Fruit fly (Drosophila melanogaster) whole organism, embryonic: ENCODE data around the gene CG11085.

Experiments
- BtbVII ChIP-seq: fragments of 200-800 bp; sonication (Bioruptor generic); optimal IDR thresholded peaks from 3 replicates; lab custom pipeline; 2017; ENCODE audit warnings: missing biosample characterization, mild to moderate bottlenecking, missing genetic modification characterization
- CG10431 ChIP-seq: fragments of 200-800 bp; sonication (Bioruptor generic); optimal IDR thresholded peaks from 3 replicates; lab custom pipeline; 2018; ENCODE audit warnings: missing biosample characterization, mild to moderate bottlenecking, missing genetic modification characterization
- CG10959 ChIP-seq: fragments of 200-800 bp; sonication (Bioruptor generic); IDR thresholded peaks from 2 replicates; pipeline ENCODE4 v1.3.6; 2022; ENCODE audit warnings: missing biosample characterization, missing genetic modification characterization
- CG11723 ChIP-seq: fragments of 200-800 bp; sonication (Bioruptor generic); optimal IDR thresholded peaks from 2 replicates; lab custom pipeline; 2017; ENCODE audit warnings: missing biosample characterization, mild to moderate bottlenecking, missing genetic modification characterization
- CG12104 ChIP-seq: fragments of 200-800 bp; sonication (Bioruptor generic); optimal IDR thresholded peaks from 3 replicates; lab custom pipeline; 2016; ENCODE audit warnings: missing biosample characterization, missing genetic modification characterization
- CG15011 ChIP-seq: fragments of 200-800 bp; sonication (Bioruptor generic); optimal IDR thresholded peaks from 3 replicates; lab custom pipeline; 2018; ENCODE audit warnings: missing biosample characterization, mild to moderate bottlenecking, missing genetic modification characterization
- CG17361 ChIP-seq: fragments of 200-800 bp; sonication (Bioruptor generic); IDR thresholded peaks from 3 replicates; pipeline ENCODE4 v1.3.6; 2022; ENCODE audit warnings: missing biosample characterization, missing genetic modification characterization
- CG17385 ChIP-seq: fragments of 200-800 bp; sonication (Bioruptor generic); optimal IDR thresholded peaks from 3 replicates; lab custom pipeline; 2018; ENCODE audit warnings: missing biosample characterization, mild to moderate bottlenecking, missing genetic modification characterization
- CG2120 ChIP-seq: fragments of 200-800 bp; sonication (Bioruptor generic); optimal IDR thresholded peaks from 3 replicates; lab custom pipeline; 2016; ENCODE audit warnings: missing biosample characterization, missing genetic modification characterization
- CG2678 ChIP-seq: fragments of 200-800 bp; sonication (Bioruptor generic); optimal IDR thresholded peaks from 3 replicates; lab custom pipeline; 2019; ENCODE audit warnings: missing biosample characterization, mild to moderate bottlenecking, missing genetic modification characterization, moderate library complexity
- CG30403 ChIP-seq: fragments of 200-800 bp; sonication (Bioruptor generic); optimal IDR thresholded peaks from 3 replicates; lab custom pipeline; 2016; ENCODE audit warnings: missing biosample characterization, missing genetic modification characterization
- CG43689 ChIP-seq: fragments of 200-800 bp; sonication (Bioruptor generic); IDR thresholded peaks from 2 replicates; pipeline ENCODE4 v1.3.6; 2022; ENCODE audit warnings: missing biosample characterization, missing genetic modification characterization
- CG4424 ChIP-seq: fragments of 200-800 bp; sonication (Bioruptor generic); optimal IDR thresholded peaks from 3 replicates; lab custom pipeline; 2016; ENCODE audit warnings: missing biosample characterization, missing genetic modification characterization
- CG8290 ChIP-seq, 3 experiments: fragments of 200-800 bp; sonication (Bioruptor generic); optimal IDR thresholded peaks; 2 replicates each; lab custom pipeline; 2016 to 2019; ENCODE audit warnings: missing biosample characterization in 3 of 3, missing genetic modification characterization in 3 of 3, mild to moderate bottlenecking in 2 of 3, moderate library complexity in 1 of 3
- CG9609 ChIP-seq: fragments of 200-800 bp; sonication (Bioruptor generic); optimal IDR thresholded peaks from 3 replicates; lab custom pipeline; 2016; ENCODE audit warnings: missing biosample characterization, missing genetic modification characterization
- CG9876 ChIP-seq: fragments of 200-800 bp; sonication (Bioruptor generic); optimal IDR thresholded peaks from 2 replicates; lab custom pipeline; 2016; ENCODE audit warnings: missing biosample characterization, missing genetic modification characterization
- CG9932 ChIP-seq: fragments of 200-800 bp; sonication (Bioruptor generic); IDR thresholded peaks from 2 replicates; pipeline ENCODE4 v1.3.6; 2022; ENCODE audit warnings: missing biosample characterization, missing genetic modification characterization
- Ets65A ChIP-seq: fragments of 200-800 bp; sonication (Bioruptor generic); peaks from one replicate; lab custom pipeline; 2016; ENCODE audit warnings: missing biosample characterization, missing genetic modification characterization
- HmgZ ChIP-seq: fragments of 200-800 bp; sonication (Bioruptor generic); optimal IDR thresholded peaks from 2 replicates; lab custom pipeline; 2018; ENCODE audit warnings: missing biosample characterization, mild to moderate bottlenecking, missing genetic modification characterization
- Hr3 ChIP-seq: fragments of 200-800 bp; sonication (Bioruptor generic); optimal IDR thresholded peaks from 3 replicates; lab custom pipeline; 2016; ENCODE audit warnings: missing biosample characterization, missing genetic modification characterization
- Hr39 ChIP-seq: fragments of >200 bp; optimal IDR thresholded peaks from 2 replicates; lab custom pipeline; 2017
- Hr51 ChIP-seq, 2 experiments: fragments of 200-800 bp; sonication (Bioruptor generic); optimal IDR thresholded peaks; 2 replicates in 1 of 2; 3 replicates in 1 of 2; lab custom pipeline; 2016 to 2018; ENCODE audit warnings: missing biosample characterization in 2 of 2, missing genetic modification characterization in 2 of 2, mild to moderate bottlenecking in 1 of 2, moderate library complexity in 1 of 2
- Meics ChIP-seq: fragments of 200-800 bp; sonication (Bioruptor generic); optimal IDR thresholded peaks from 2 replicates; lab custom pipeline; 2017; ENCODE audit warnings: missing biosample characterization, mild to moderate bottlenecking, missing genetic modification characterization
- Ptx1 ChIP-seq: fragments of 200-800 bp; sonication (Bioruptor generic); IDR thresholded peaks from 2 replicates; pipeline ENCODE4 v1.3.6; 2022; ENCODE audit warnings: missing biosample characterization, missing genetic modification characterization
- Xbp1 ChIP-seq: fragments of 200-800 bp; sonication (Bioruptor generic); optimal IDR thresholded peaks from 3 replicates; lab custom pipeline; 2016; ENCODE audit warnings: missing biosample characterization, mild to moderate bottlenecking, missing genetic modification characterization
- Xrp1 ChIP-seq: fragments of 200-800 bp; sonication (Bioruptor generic); IDR thresholded peaks from 2 replicates; pipeline ENCODE4 v1.3.6; 2022; ENCODE audit warnings: missing biosample characterization, missing genetic modification characterization
- ac ChIP-seq: fragments of 200-800 bp; sonication (Bioruptor generic); optimal IDR thresholded peaks from 3 replicates; lab custom pipeline; 2017; ENCODE audit warnings: missing biosample characterization, mild to moderate bottlenecking, missing genetic modification characterization
- ap ChIP-seq: fragments of 200-800 bp; sonication (Bioruptor generic); IDR thresholded peaks from 2 replicates; pipeline ENCODE4 v1.3.6; 2022; ENCODE audit warnings: missing biosample characterization, missing genetic modification characterization
- cato ChIP-seq: fragments of 200-800 bp; sonication (Bioruptor generic); optimal IDR thresholded peaks from 2 replicates; lab custom pipeline; 2016; ENCODE audit warnings: missing biosample characterization, missing genetic modification characterization, borderline replicate concordance
- dati ChIP-seq: fragments of 200-800 bp; sonication (Bioruptor generic); IDR thresholded peaks from 2 replicates; pipeline ENCODE4 v1.3.6; 2022; ENCODE audit warnings: missing biosample characterization, missing genetic modification characterization
- dmrt11E ChIP-seq: fragments of 200-800 bp; sonication (Bioruptor generic); optimal IDR thresholded peaks from 3 replicates; lab custom pipeline; 2018; ENCODE audit warnings: missing biosample characterization, mild to moderate bottlenecking, missing genetic modification characterization, moderate library complexity
- emc ChIP-seq: fragments of 200-800 bp; sonication (Bioruptor generic); optimal IDR thresholded peaks from 2 replicates; lab custom pipeline; 2016; ENCODE audit warnings: missing biosample characterization, missing genetic modification characterization
- exex ChIP-seq: fragments of 200-800 bp; sonication (Bioruptor generic); optimal IDR thresholded peaks from 4 replicates; lab custom pipeline; 2018; ENCODE audit warnings: missing biosample characterization, mild to moderate bottlenecking, missing genetic modification characterization, moderate library complexity
- grn ChIP-seq: fragments of 200-800 bp; sonication (Bioruptor generic); optimal IDR thresholded peaks from 3 replicates; lab custom pipeline; 2017; ENCODE audit warnings: missing biosample characterization, missing genetic modification characterization
- kni ChIP-seq: fragments of 200-800 bp; sonication (Bioruptor generic); optimal IDR thresholded peaks from 3 replicates; lab custom pipeline; 2017; ENCODE audit warnings: mild to moderate bottlenecking, missing biosample characterization, missing genetic modification reagents, missing genetic modification characterization
- lab ChIP-seq: fragments of 200-800 bp; sonication (Bioruptor generic); optimal IDR thresholded peaks from 3 replicates; lab custom pipeline; 2017; ENCODE audit warnings: missing biosample characterization, missing genetic modification characterization, mild to moderate bottlenecking, moderate library complexity, missing genetic modification reagents
- mirr ChIP-seq: fragments of 200-800 bp; sonication (Bioruptor generic); optimal IDR thresholded peaks from 3 replicates; lab custom pipeline; 2018; ENCODE audit warnings: missing biosample characterization, mild to moderate bottlenecking, missing genetic modification characterization
- nerfin-1 ChIP-seq: fragments of 200-800 bp; sonication (Bioruptor generic); optimal IDR thresholded peaks from 3 replicates; lab custom pipeline; 2019; ENCODE audit warnings: missing biosample characterization, mild to moderate bottlenecking, missing genetic modification characterization, moderate library complexity
- oc ChIP-seq: fragments of 200-800 bp; sonication (Bioruptor generic); optimal IDR thresholded peaks from 2 replicates; lab custom pipeline; 2018; ENCODE audit warnings: missing biosample characterization, mild to moderate bottlenecking, missing genetic modification characterization, moderate library complexity
- onecut ChIP-seq: fragments of 200-800 bp; sonication (Bioruptor generic); IDR thresholded peaks from 2 replicates; pipeline ENCODE4 v1.3.6; 2022; ENCODE audit warnings: missing biosample characterization, missing genetic modification characterization
- sens ChIP-seq: fragments of 200-800 bp; sonication (Bioruptor generic); peaks from one replicate; lab custom pipeline; 2016; ENCODE audit warnings: missing biosample characterization, missing genetic modification characterization
- so ChIP-seq: fragments of 200-800 bp; sonication (Bioruptor generic); IDR thresholded peaks from 3 replicates; pipeline ENCODE4 v1.3.6; 2022; ENCODE audit warnings: missing biosample characterization, missing genetic modification characterization
- sqz ChIP-seq: fragments of 200-800 bp; sonication (Bioruptor generic); optimal IDR thresholded peaks from 3 replicates; lab custom pipeline; 2018; ENCODE audit warnings: missing biosample characterization, mild to moderate bottlenecking, missing genetic modification characterization
- ttk ChIP-seq: fragments of 200-800 bp; sonication (Bioruptor generic); IDR thresholded peaks from 2 replicates; pipeline ENCODE4 v2.1.2; 2022; ENCODE audit warnings: missing biosample characterization, missing genetic modification characterization

The CG11085 gene

DNA sequence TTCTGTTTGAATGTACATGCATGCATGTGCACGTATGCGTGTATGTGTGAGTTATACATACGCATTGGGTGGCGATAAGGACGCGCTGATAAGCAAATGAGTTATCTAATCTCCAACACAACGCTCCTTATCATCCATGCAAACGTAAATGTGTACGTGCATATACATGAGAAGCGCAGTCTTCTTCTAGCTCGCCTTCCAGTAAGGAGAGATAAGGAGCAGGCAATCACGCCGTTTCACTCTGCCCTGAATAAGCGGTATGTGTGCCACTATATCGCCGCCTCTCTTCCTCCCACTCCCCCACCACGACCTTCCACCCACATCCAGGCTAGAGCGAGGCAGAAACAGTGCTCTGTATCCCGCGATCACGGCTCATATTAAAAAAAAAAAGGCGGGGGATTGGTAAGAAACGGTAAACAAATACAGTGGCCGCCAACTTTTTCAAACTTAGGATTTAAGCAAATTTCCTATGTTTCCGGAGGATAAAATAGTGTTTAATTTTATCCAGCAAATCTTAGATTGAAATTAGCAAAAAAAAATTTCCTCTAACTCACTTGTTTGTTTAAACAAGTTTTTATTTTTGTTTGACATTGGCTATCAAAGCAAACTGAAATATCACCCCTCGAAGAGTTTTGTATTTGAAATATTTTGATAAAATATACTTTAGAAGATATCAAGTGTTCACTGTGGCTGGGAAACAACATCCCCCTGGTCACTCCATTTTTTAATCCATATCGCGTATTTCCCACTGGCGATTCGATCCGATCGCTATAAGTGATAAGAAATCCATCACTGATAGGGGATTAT is 35.4 kb upstream of the CG11085 start (continued):
- TF ChIP-seq grn (GFP tag; lab: Kevin White, UChicago) (peak; percentile 86), nerfin-1 (tag; lab: Kevin White, UChicago) (peak; percentile 43), CG8290 (GFP tag; optimal IDR thresholded peaks at IDR 0.05; lab: Kevin White, UChicago) (no peak), CG8290 (tag; optimal IDR thresholded peaks at IDR 0.05; lab: Kevin White, UChicago) (peak in 1 of 2 experiments; percentile 33), CG43689 (GFP tag; lab: Robert Waterston, UW) (no peak), CG9876 (GFP tag; lab: Kevin White, UChicago) (no peak), lab (peak; percentile 3), Ptx1 (GFP tag; lab: Robert Waterston, UW) (no peak), CG4424 (GFP tag; lab: Kevin White, UChicago) (peak; percentile 23), CG9932 (GFP tag; lab: Robert Waterston, UW) (0 out of 2 replicates have a peak, but pooled peaks have one; percentile 5), CG10431 (GFP tag; lab: Kevin White, UChicago) (peak; percentile 74), ac (GFP tag; lab: Kevin White, UChicago) (no peak), CG12104 (GFP tag; lab: Kevin White, UChicago) (peak; percentile 4), CG2120 (GFP tag; lab: Kevin White, UChicago) (peak; percentile 43), CG30403 (GFP tag; lab: Kevin White, UChicago) (peak; percentile 1), CG15011 (GFP tag; lab: Kevin White, UChicago) (no peak), HmgZ (tag; lab: Kevin White, UChicago) (peak; percentile 13), CG2678 (tag; lab: Kevin White, UChicago) (peak; percentile 49), cato (GFP tag; lab: Kevin White, UChicago) (no peak), BtbVII (GFP tag; lab: Kevin White, UChicago) (peak; percentile 3), Meics (GFP tag; lab: Kevin White, UChicago) (peak; percentile 35), mirr (peak; percentile 56), CG17385 (peak; percentile 80), dati (GFP tag; lab: Robert Waterston, UW) (no peak), kni (GFP tag; lab: Kevin White, UChicago) (no peak), Hr3 (GFP tag; lab: Kevin White, UChicago) (peak; percentile 12), exex (tag; lab: Kevin White, UChicago) (peak; percentile 50), CG9609 (GFP tag; lab: Kevin White, UChicago) (no peak)
- TF ChIP-seq, all 482 proteins: peak for 50

- TF ChIP-seq CG11723 (GFP tag; lab: Kevin White, UChicago) (no peak), sens (GFP tag; lab: Kevin White, UChicago) (peak; percentile 53), CG8290 (GFP tag; optimal IDR thresholded peaks at IDR 0.05; lab: Kevin White, UChicago) (no peak), CG8290 (tag; optimal IDR thresholded peaks at IDR 0.05; lab: Kevin White, UChicago) (no peak), Ets65A (GFP tag; lab: Kevin White, UChicago) (peak; percentile 85)
Measured at dm6 chrX:12581305-12581676, 34.8 kb upstream of the CG11085 start.

DNA sequence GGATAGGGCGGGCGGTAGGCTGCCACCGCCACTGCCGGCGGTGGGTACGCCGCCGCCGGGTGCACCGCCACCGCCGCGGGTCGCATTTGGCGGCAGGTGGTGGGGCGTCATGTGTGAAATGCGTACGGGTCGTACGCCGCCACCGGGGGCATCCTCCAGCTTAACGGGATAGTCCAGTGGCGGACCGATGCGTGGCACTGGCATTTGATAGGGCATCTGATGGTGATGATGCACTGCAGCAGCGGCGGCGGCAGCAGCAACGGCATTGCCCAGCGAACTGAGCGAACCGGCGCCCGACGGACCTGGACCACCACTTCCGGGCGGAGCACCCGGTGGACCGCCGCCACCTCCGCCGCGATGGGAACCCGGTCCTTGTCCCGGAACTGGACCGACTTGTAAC is 34.2 kb upstream of the CG11085 start:
- no peak for TF ChIP-seq CG10959
- TF ChIP-seq so (GFP tag; lab: Robert Waterston, UW): 0 out of 3 replicates have a peak, but pooled peaks have one; percentile 16

DNA sequence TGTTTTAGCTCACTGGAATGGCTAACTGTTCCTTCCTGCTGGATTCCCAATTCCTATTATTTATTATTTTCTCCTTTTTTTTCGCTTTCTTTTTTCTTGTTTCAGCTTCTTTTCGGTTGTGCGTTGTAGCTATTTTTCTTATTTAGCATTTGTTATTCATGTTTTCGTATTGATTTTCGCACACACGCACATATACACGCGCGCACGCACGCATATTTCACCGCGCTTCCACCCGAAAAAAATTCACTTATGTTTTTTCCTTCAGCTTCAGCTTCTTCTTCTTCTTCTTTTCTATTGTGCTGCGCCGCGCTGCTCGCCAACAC is 33.5 kb upstream of the CG11085 start:
- TF ChIP-seq CG17361 (GFP tag; lab: Robert Waterston, UW): no peak
- peak; percentile 96 for TF ChIP-seq sqz
- peak; percentile 98 for TF ChIP-seq CG17385
- TF ChIP-seq dmrt11E (tag; lab: Kevin White, UChicago): no peak
- TF ChIP-seq Hr51 (GFP tag; optimal IDR thresholded peaks at IDR 0.05; lab: Kevin White, UChicago): no peak
- no peak for TF ChIP-seq Xrp1 (GFP tag; lab: Robert Waterston, UW)
- peak; percentile 89 for TF ChIP-seq Hr39
- no peak for TF ChIP-seq emc
- no peak for TF ChIP-seq oc (tag; lab: Kevin White, UChicago)
- no peak for TF ChIP-seq Xbp1 (GFP tag; lab: Kevin White, UChicago)
- TF ChIP-seq onecut (GFP tag; lab: Robert Waterston, UW): peak; percentile 90
- peak; percentile 78 for TF ChIP-seq kni (GFP tag; lab: Kevin White, UChicago)
- TF ChIP-seq ap (GFP tag; lab: Robert Waterston, UW): no peak
- no peak for TF ChIP-seq ttk (GFP tag; lab: Robert Waterston, UW)
